Worm (Caenorhabditis elegans) whole organism, midembryonic: ENCODE results near the gene glrx-3.

Experiments used
- T22C8.4 ChIP-seq: fragments of 200-800 bp; sonication (Bioruptor generic); IDR thresholded peaks from 2 replicates; pipeline ENCODE4 v1.3.6; 2022; ENCODE audit warnings: missing genetic modification characterization, missing compliant biosample characterization
- flt-1 ChIP-seq: fragments of 200-800 bp; sonication (Bioruptor generic); IDR thresholded peaks from 2 replicates; pipeline ENCODE4 v1.3.6; 2022; ENCODE audit warnings: missing genetic modification characterization, missing compliant biosample characterization
- klf-2 ChIP-seq: fragments of 200-800 bp; sonication (Bioruptor generic); conservative IDR thresholded peaks from 2 replicates; pipeline ENCODE4 v1.3.6; 2022; ENCODE audit warnings: missing genetic modification reagents, missing genetic modification characterization, missing compliant biosample characterization
- med-1 ChIP-seq: sonication (generic microtip); optimal IDR thresholded peaks from 2 replicates; lab custom pipeline; 2017; ENCODE audit warnings: missing genetic modification characterization, mild to moderate bottlenecking, missing compliant biosample characterization, antibody characterized with exemption, missing genetic modification reagents; ENCODE audit not compliant: insufficient read depth
- ref-1 ChIP-seq: fragments of 200-800 bp; sonication (Bioruptor generic); conservative IDR thresholded peaks from 2 replicates; pipeline ENCODE4 v1.3.6; 2022; ENCODE audit warnings: missing genetic modification reagents, missing genetic modification characterization, missing compliant biosample characterization
- tab-1 ChIP-seq: fragments of 200-800 bp; sonication (Bioruptor generic); IDR thresholded peaks from 2 replicates; pipeline ENCODE4 v1.3.6; 2022; ENCODE audit warnings: missing genetic modification characterization, missing compliant biosample characterization
- ztf-23 ChIP-seq: fragments of 200-800 bp; sonication (Bioruptor generic); IDR thresholded peaks from 2 replicates; pipeline ENCODE4 v1.3.6; 2022; ENCODE audit warnings: missing genetic modification reagents, missing genetic modification characterization, missing compliant biosample characterization
- ztf-29 ChIP-seq: fragments of 200-800 bp; sonication (Bioruptor generic); IDR thresholded peaks from 2 replicates; pipeline ENCODE4 v1.3.6; 2022; ENCODE audit warnings: missing genetic modification reagents, missing genetic modification characterization, missing compliant biosample characterization

DNA sequence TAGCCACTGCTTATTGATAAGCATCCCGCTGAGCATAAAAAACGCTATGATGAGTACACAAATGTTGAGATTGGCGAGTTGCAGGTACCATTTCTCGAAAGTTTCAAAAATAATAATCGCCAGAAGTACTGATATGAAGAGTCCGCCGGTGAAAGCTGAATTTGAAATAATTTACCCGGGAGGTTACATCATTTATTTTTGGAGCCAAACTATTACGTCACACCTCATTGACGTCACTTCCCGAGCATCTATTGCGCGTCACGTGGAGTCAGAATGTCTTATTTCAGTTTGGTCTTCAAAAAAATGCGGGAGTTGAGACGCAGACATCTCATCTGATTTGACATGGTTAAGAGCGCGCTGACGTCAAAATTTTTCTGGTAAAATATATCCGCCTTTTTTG lies 10.3 kb downstream of the glrx-3 start:
- TF ChIP-seq tab-1 (GFP tag; lab: Robert Waterston, UW) (no peak), ztf-29 (GFP tag; lab: Robert Waterston, UW) (no peak), klf-2 (GFP tag; lab: Robert Waterston, UW) (no peak), ztf-23 (GFP tag; lab: Robert Waterston, UW) (no peak), med-1 (GFP tag; lab: Kevin White, UChicago) (no peak), T22C8.4 (GFP tag; lab: Robert Waterston, UW) (no peak), flt-1 (GFP tag; lab: Robert Waterston, UW) (no peak), ref-1 (GFP tag; lab: Robert Waterston, UW) (no peak)
